Fruit fly (Drosophila melanogaster): ENCODE data around the gene Spase22-23.

Gene Spase22-23

DNA sequence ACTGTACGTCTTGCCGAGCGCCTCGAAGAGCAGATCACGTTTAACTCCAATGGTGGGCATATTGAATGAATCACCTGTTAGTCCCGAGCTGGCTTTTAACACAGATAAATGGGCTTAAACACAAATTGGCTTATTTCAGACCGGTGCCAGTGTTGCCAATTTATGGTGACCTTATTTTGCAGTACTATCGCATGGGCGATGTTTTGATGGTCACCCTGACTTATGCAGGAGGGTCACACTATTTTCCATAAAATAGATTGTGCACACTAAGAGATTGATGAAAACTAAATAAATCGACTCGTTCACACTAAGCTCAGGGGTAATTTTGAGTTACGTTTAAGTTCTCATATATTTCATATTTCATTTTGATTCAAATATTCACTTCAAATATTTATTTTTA lies 22.7 kb upstream of the Spase22-23 start, which contains the start of gene beta-PheRS (continued):
- TF ChIP-seq CG7963 (GFP tag; IDR thresholded peaks at IDR 0.05; ENCODE audit: partially characterized antibody), result peak; percentile 91
- peak; percentile 91 for TF ChIP-seq Lhr (GFP tag; optimal IDR thresholded peaks at IDR 0.05)
- TF ChIP-seq slou (GFP tag; optimal IDR thresholded peaks at IDR 0.05), result no peak
- TF ChIP-seq CG1832 (GFP tag; optimal IDR thresholded peaks at IDR 0.05), result no peak
- peak; percentile 70 for TF ChIP-seq Sry-β (GFP tag; optimal IDR thresholded peaks at IDR 0.05)
- TF ChIP-seq CG12769 (tag; optimal IDR thresholded peaks at IDR 0.05), result no peak
- no peak for TF ChIP-seq sd (tag; optimal IDR thresholded peaks at IDR 0.05)
- TF ChIP-seq emc (GFP tag; optimal IDR thresholded peaks at IDR 0.05), result no peak
- TF ChIP-seq CG12299 (tag; optimal IDR thresholded peaks at IDR 0.05), result peak; percentile 20
- TF ChIP-seq Abd-B (GFP tag; optimal IDR thresholded peaks at IDR 0.05), result no peak
- no peak for TF ChIP-seq CG31441 (GFP tag; IDR thresholded peaks at IDR 0.05)
- peak; percentile 67 for TF ChIP-seq Elba2 (GFP tag; optimal IDR thresholded peaks at IDR 0.05)
- TF ChIP-seq jumu (GFP tag; optimal IDR thresholded peaks at IDR 0.05), result peak; percentile 53
- TF ChIP-seq CG8944 (GFP tag; optimal IDR thresholded peaks at IDR 0.05), result peak; percentile 35
- TF ChIP-seq CG13296 (GFP tag; optimal IDR thresholded peaks at IDR 0.05), result no peak
- TF ChIP-seq Jarid2 (GFP tag; optimal IDR thresholded peaks at IDR 0.05), result no peak
- peak; percentile 38; the same call in 1 of the 2 replicates for TF ChIP-seq CG10366 (GFP tag; IDR thresholded peaks at IDR 0.05)
- peak; percentile 66 for TF ChIP-seq mam (GFP tag; optimal IDR thresholded peaks at IDR 0.05)
- no peak for TF ChIP-seq mirr (GFP tag; optimal IDR thresholded peaks at IDR 0.05)
- TF ChIP-seq row (GFP tag; IDR thresholded peaks at IDR 0.05), result peak; percentile 91
- TF ChIP-seq Lim3 (GFP tag; IDR thresholded peaks at IDR 0.05), result no peak
- no peak for TF ChIP-seq CG6854 (GFP tag; optimal IDR thresholded peaks at IDR 0.05)
- TF ChIP-seq CG2712 (tag; optimal IDR thresholded peaks at IDR 0.05), result peak; percentile 91
- TF ChIP-seq sr (GFP tag; IDR thresholded peaks at IDR 0.05), result no peak
- TF ChIP-seq ara (GFP tag; IDR thresholded peaks at IDR 0.05), result no peak
- peak; percentile 17 for TF ChIP-seq Usf (GFP tag; optimal IDR thresholded peaks at IDR 0.05)
- TF ChIP-seq CG31224 (GFP tag; IDR thresholded peaks at IDR 0.05), result no peak
- peak; percentile 83 for TF ChIP-seq slbo (GFP tag; IDR thresholded peaks at IDR 0.05)
- TF ChIP-seq MTF-1 (GFP tag; optimal IDR thresholded peaks at IDR 0.05; ENCODE audit: borderline replicate concordance), result no peak
- TF ChIP-seq CG6175 (GFP tag; IDR thresholded peaks at IDR 0.05), result 0 out of 3 replicates have a peak, but pooled peaks have one; percentile 14
- no peak for TF ChIP-seq Optix (GFP tag; IDR thresholded peaks at IDR 0.05)
- peak in 1 of 2 experiments; percentile 42 for TF ChIP-seq insv (GFP tag; optimal IDR thresholded peaks at IDR 0.05)
- peak; percentile 90 for TF ChIP-seq vnd (GFP tag; IDR thresholded peaks at IDR 0.05; ENCODE audit: partially characterized antibody)
- no peak for TF ChIP-seq fru (optimal IDR thresholded peaks at IDR 0.05)
- TF ChIP-seq CG18476 (GFP tag; optimal IDR thresholded peaks at IDR 0.05), result peak; percentile 4
- TF ChIP-seq CG11696 (GFP tag; IDR thresholded peaks at IDR 0.05), result no peak
- peak in 1 of 3 experiments; percentile 7 for TF ChIP-seq lola (GFP tag; optimal IDR thresholded peaks at IDR 0.05)
- no peak for TF ChIP-seq Atf6 (GFP tag; IDR thresholded peaks at IDR 0.05)
- no peak for TF ChIP-seq grn (GFP tag; optimal IDR thresholded peaks at IDR 0.05)
- peak; percentile 92 for TF ChIP-seq Scr (GFP tag; IDR thresholded peaks at IDR 0.05; ENCODE audit: partially characterized antibody)
- TF ChIP-seq pita (GFP tag; optimal IDR thresholded peaks at IDR 0.05), result no peak
- no peak for TF ChIP-seq sima (GFP tag; optimal IDR thresholded peaks at IDR 0.05)
- TF ChIP-seq Hr39 (optimal IDR thresholded peaks at IDR 0.05), result no peak
- TF ChIP-seq chm (GFP tag; IDR thresholded peaks at IDR 0.05), result no peak; the same call in 1 of the 2 replicates
- no peak for TF ChIP-seq CG12744 (GFP tag; optimal IDR thresholded peaks at IDR 0.05)
- TF ChIP-seq zfh1 (GFP tag; IDR thresholded peaks at IDR 0.05), result no peak
- no peak for TF ChIP-seq Nf-YC (tag; optimal IDR thresholded peaks at IDR 0.05)
- peak; percentile 48; the same call in 1 of the 2 replicates for TF ChIP-seq CG6272 (GFP tag; IDR thresholded peaks at IDR 0.05)
- TF ChIP-seq wor (GFP tag; IDR thresholded peaks at IDR 0.05), result no peak
- peak; percentile 81 for TF ChIP-seq sob (GFP tag; IDR thresholded peaks at IDR 0.05)
- no peak for TF ChIP-seq CG8281 (tag; optimal IDR thresholded peaks at IDR 0.05)
- no peak for TF ChIP-seq Dip2 (GFP tag; IDR thresholded peaks at IDR 0.05)
